Worm (Caenorhabditis elegans) whole organism, L3 larva: ENCODE data around the gene C18A11.4.

Source experiments
- R02D3.7 ChIP-seq: fragments of 150-350 bp; optimal IDR thresholded peaks from 2 replicates; lab custom pipeline; 2014; ENCODE audit warnings: missing biosample characterization, missing genetic modification characterization
- ama-1 ChIP-seq: fragments of 150-350 bp; optimal IDR thresholded peaks from 2 replicates; lab custom pipeline; 2018
- ceh-16 ChIP-seq: sonication (generic microtip); optimal IDR thresholded peaks from 2 replicates; lab custom pipeline; 2017; ENCODE audit warnings: missing biosample characterization, missing genetic modification characterization
- ceh-28 ChIP-seq: fragments of 150-350 bp; optimal IDR thresholded peaks from 2 replicates; lab custom pipeline; 2014; ENCODE audit warnings: missing biosample characterization, missing genetic modification reagents, missing genetic modification characterization
- egl-5 ChIP-seq: fragments of 150-350 bp; optimal IDR thresholded peaks from 2 replicates; lab custom pipeline; 2017; ENCODE audit warnings: missing biosample characterization, missing genetic modification reagents, missing genetic modification characterization, inconsistent platforms
- elt-1 ChIP-seq: fragments of 150-350 bp; optimal IDR thresholded peaks from 2 replicates; lab custom pipeline; 2014; ENCODE audit warnings: missing biosample characterization, missing genetic modification characterization
- elt-2 ChIP-seq: sonication (generic microtip); optimal IDR thresholded peaks from 2 replicates; lab custom pipeline; 2016; ENCODE audit warnings: missing genetic modification reagents, mild to moderate bottlenecking, missing genetic modification characterization, missing compliant biosample characterization
- elt-3 ChIP-seq, 3 experiments: fragments of 150-350 bp in 1 of 3; sonication (generic microtip) in 2 of 3; optimal IDR thresholded peaks; 2 replicates in 2 of 3; 4 replicates in 1 of 3; lab custom pipeline; 2014 to 2017; ENCODE audit warnings: missing biosample characterization in 3 of 3, missing genetic modification characterization in 3 of 3
- eor-1 ChIP-seq, 2 experiments: fragments of 150-350 bp; optimal IDR thresholded peaks; 2 replicates each; lab custom pipeline; 2014 to 2018; ENCODE audit warnings: missing biosample characterization in 2 of 2, missing genetic modification characterization in 2 of 2
- fkh-2 ChIP-seq: fragments of 150-350 bp; optimal IDR thresholded peaks from 2 replicates; lab custom pipeline; 2014; ENCODE audit warnings: missing biosample characterization, missing genetic modification reagents, missing genetic modification characterization
- fos-1 ChIP-seq: fragments of 150-350 bp; optimal IDR thresholded peaks from 2 replicates; lab custom pipeline; 2014; ENCODE audit warnings: missing biosample characterization, missing genetic modification characterization
- hmg-11 ChIP-seq: sonication (generic microtip); optimal IDR thresholded peaks from 2 replicates; lab custom pipeline; 2016; ENCODE audit warnings: missing genetic modification characterization, missing compliant biosample characterization
- lin-15B ChIP-seq: fragments of 150-350 bp; optimal IDR thresholded peaks from 2 replicates; lab custom pipeline; 2014; ENCODE audit warnings: missing biosample characterization, missing genetic modification characterization
- lsy-12 ChIP-seq: sonication (generic microtip); optimal IDR thresholded peaks from 2 replicates; lab custom pipeline; 2016; ENCODE audit warnings: mild to moderate bottlenecking, missing genetic modification characterization, missing compliant biosample characterization
- mdl-1 ChIP-seq: fragments of 150-350 bp; optimal IDR thresholded peaks from 2 replicates; lab custom pipeline; 2014; ENCODE audit warnings: missing biosample characterization, missing genetic modification characterization
- mml-1 ChIP-seq: fragments of 150-350 bp; sonication (generic microtip); optimal IDR thresholded peaks from 3 replicates; lab custom pipeline; 2014; ENCODE audit warnings: missing biosample characterization, missing genetic modification characterization
- nfya-1 ChIP-seq: sonication (generic microtip); optimal IDR thresholded peaks from 2 replicates; lab custom pipeline; 2017; ENCODE audit warnings: missing genetic modification characterization, mild to moderate bottlenecking, missing compliant biosample characterization, antibody characterized with exemption, moderate library complexity; ENCODE audit not compliant: insufficient read depth
- nhr-11 ChIP-seq: fragments of 150-350 bp; optimal IDR thresholded peaks from 2 replicates; lab custom pipeline; 2014; ENCODE audit warnings: missing biosample characterization, missing genetic modification characterization
- nhr-12 ChIP-seq: fragments of 150-350 bp; optimal IDR thresholded peaks from 2 replicates; lab custom pipeline; 2014; ENCODE audit warnings: missing biosample characterization, missing genetic modification characterization
- nhr-23 ChIP-seq: fragments of 150-350 bp; optimal IDR thresholded peaks from 2 replicates; lab custom pipeline; 2014; ENCODE audit warnings: missing biosample characterization, missing genetic modification reagents, missing genetic modification characterization
- nhr-237 ChIP-seq: fragments of 150-350 bp; optimal IDR thresholded peaks from 2 replicates; lab custom pipeline; 2014; ENCODE audit warnings: missing biosample characterization, missing genetic modification characterization
- nhr-25 ChIP-seq: sonication (generic microtip); optimal IDR thresholded peaks from 2 replicates; lab custom pipeline; 2017; ENCODE audit warnings: missing biosample characterization, missing genetic modification characterization
- nhr-43 ChIP-seq: sonication (generic microtip); optimal IDR thresholded peaks from 2 replicates; lab custom pipeline; 2016; ENCODE audit warnings: mild to moderate bottlenecking, missing genetic modification characterization, missing compliant biosample characterization; ENCODE audit not compliant: poor library complexity, severe bottlenecking
- nhr-67 ChIP-seq: fragments of 150-350 bp; optimal IDR thresholded peaks from 2 replicates; lab custom pipeline; 2014; ENCODE audit warnings: missing biosample characterization, missing genetic modification characterization
- nhr-77 ChIP-seq: fragments of 150-350 bp; optimal IDR thresholded peaks from 2 replicates; lab custom pipeline; 2014; ENCODE audit warnings: missing biosample characterization, missing genetic modification characterization
- pha-4 ChIP-seq: fragments of 150-350 bp; optimal IDR thresholded peaks from 2 replicates; lab custom pipeline; 2014; ENCODE audit warnings: missing biosample characterization, missing genetic modification reagents, missing genetic modification characterization
- pqm-1 ChIP-seq: fragments of 150-350 bp; optimal IDR thresholded peaks from 2 replicates; lab custom pipeline; 2017; ENCODE audit warnings: missing biosample characterization, missing genetic modification characterization, inconsistent platforms
- sea-2 ChIP-seq: fragments of 150-350 bp; sonication (generic microtip); optimal IDR thresholded peaks from 4 replicates; lab custom pipeline; 2014; ENCODE audit warnings: missing biosample characterization, missing genetic modification reagents, missing genetic modification characterization
- skn-1 ChIP-seq: fragments of 150-350 bp; optimal IDR thresholded peaks from 2 replicates; lab custom pipeline; 2014; ENCODE audit warnings: missing biosample characterization, missing genetic modification characterization
- snpc-4 ChIP-seq: fragments of 150-350 bp; optimal IDR thresholded peaks from 2 replicates; lab custom pipeline; 2014; ENCODE audit warnings: missing biosample characterization, missing genetic modification characterization
- unc-39 ChIP-seq: sonication (generic microtip); optimal IDR thresholded peaks from 4 replicates; lab custom pipeline; 2017; ENCODE audit warnings: missing biosample characterization, missing genetic modification characterization
- zag-1 ChIP-seq: fragments of 150-350 bp; optimal IDR thresholded peaks from 2 replicates; lab custom pipeline; 2014; ENCODE audit warnings: missing biosample characterization, missing genetic modification characterization
- ztf-11 ChIP-seq: fragments of 150-350 bp; optimal IDR thresholded peaks from 2 replicates; lab custom pipeline; 2014; ENCODE audit warnings: missing biosample characterization, missing genetic modification characterization

Gene C18A11.4

ce11 chrX:8054478-8054877 lies 9.2 kb downstream of the C18A11.4 start:
- TF ChIP-seq nhr-25, result no peak
- no peak for TF ChIP-seq nhr-12 (tag; lab: Kevin White, UChicago)
- no peak for TF ChIP-seq nhr-11
- no peak for TF ChIP-seq eor-1 (tag; optimal IDR thresholded peaks at IDR 0.05; lab: Kevin White, UChicago)

ce11 chrX:8057791-8058270 lies 12.5 kb downstream of the C18A11.4 start, which contains the start of gene dim-1:
Gene dim-1 (minus strand): TSS chrX:8058220.
- TF ChIP-seq ceh-28 (tag; lab: Kevin White, UChicago) (peak; percentile 57), snpc-4 (tag; lab: Kevin White, UChicago) (peak; percentile 0), nfya-1 (peak; percentile 10), mml-1 (tag; lab: Kevin White, UChicago) (no peak)

- TF ChIP-seq nhr-25 (peak; percentile 48), lsy-12 (tag; lab: Kevin White, UChicago) (no peak), lin-15B (tag; lab: Kevin White, UChicago) (no peak), nhr-12 (tag; lab: Kevin White, UChicago) (no peak), ceh-28 (tag; lab: Kevin White, UChicago) (peak; percentile 47), fos-1 (tag; lab: Kevin White, UChicago) (no peak), hmg-11 (tag; lab: Kevin White, UChicago) (no peak), nhr-23 (tag; lab: Kevin White, UChicago) (no peak), nhr-237 (tag; lab: Kevin White, UChicago) (no peak)
Measured at ce11 chrX:8059999-8060398, 14.7 kb downstream of the C18A11.4 start.

- TF ChIP-seq R02D3.7 (tag; lab: Kevin White, UChicago) (no peak), nhr-77 (no peak), elt-2 (tag; lab: Kevin White, UChicago) (peak; percentile 47)
- TF ChIP-seq, all 47 proteins: peak for 1
Measured at ce11 chrX:8060823-8061222, 15.5 kb downstream of the C18A11.4 start, which contains the start of gene C18A11.3. Gene C18A11.3 (plus strand): TSS chrX:8061123.

ce11 chrX:8067268-8067667 lies 21.9 kb downstream of the C18A11.4 start, which contains the start of gene C18A11.2:
Gene C18A11.2 (plus strand): TSS chrX:8067568.
- no peak for TF ChIP-seq egl-5 (tag; lab: Kevin White, UChicago)
- no peak for TF ChIP-seq fos-1 (tag; lab: Kevin White, UChicago)
- no peak for TF ChIP-seq nhr-237 (tag; lab: Kevin White, UChicago)
- no peak for TF ChIP-seq fkh-2 (tag; lab: Kevin White, UChicago)
- TF ChIP-seq ceh-16, result no peak
- TF ChIP-seq unc-39 (tag; lab: Kevin White, UChicago), result no peak
- TF ChIP-seq nhr-43 (tag; lab: Kevin White, UChicago), result no peak
- no peak for TF ChIP-seq skn-1
- no peak for TF ChIP-seq nhr-12 (tag; lab: Kevin White, UChicago)
- no peak for TF ChIP-seq ama-1 (lab: Kevin White, UChicago)
- no peak for TF ChIP-seq mdl-1
- no peak for TF ChIP-seq nhr-67 (tag; lab: Kevin White, UChicago)
- no peak for TF ChIP-seq hmg-11 (tag; lab: Kevin White, UChicago)

- no peak for TF ChIP-seq elt-1 (tag; lab: Kevin White, UChicago)
- TF ChIP-seq nhr-12 (tag; lab: Kevin White, UChicago), result no peak
- peak; percentile 10 for TF ChIP-seq nfya-1
- no peak for TF ChIP-seq elt-3 (tag; optimal IDR thresholded peaks at IDR 0.05; lab: Kevin White, UChicago)
- TF ChIP-seq pqm-1 (tag; lab: Kevin White, UChicago), result peak; percentile 77
- TF ChIP-seq pha-4, result peak; percentile 79
- TF ChIP-seq ceh-28 (tag; lab: Kevin White, UChicago), result peak; percentile 56
- peak; percentile 86 for TF ChIP-seq elt-2 (tag; lab: Kevin White, UChicago)
Measured at ce11 chrX:8069293-8069692, 24.0 kb downstream of the C18A11.4 start, which contains the start of gene C18A11.1. Gene C18A11.1 (plus strand): TSS chrX:8069328.

- TF ChIP-seq zag-1 (tag; lab: Kevin White, UChicago) (no peak), elt-2 (tag; lab: Kevin White, UChicago) (peak; percentile 83), ztf-11 (tag; lab: Kevin White, UChicago) (no peak), sea-2 (GFP tag; lab: Kevin White, UChicago) (no peak), pqm-1 (tag; lab: Kevin White, UChicago) (no peak)
Measured at ce11 chrX:8074527-8074926, 29.2 kb downstream of the C18A11.4 start.
